Worm (Caenorhabditis elegans): Measurements from ENCODE around the gene Y62E10A.3.

Y62E10A.3 gene

ce11 chrIV:13395255-13395654 is 35.2 kb upstream of the Y62E10A.3 start (continued):
- TF ChIP-seq cebp-1 (GFP tag; IDR thresholded peaks at IDR 0.05): no peak
- TF ChIP-seq cebp-1 (tag; optimal IDR thresholded peaks at IDR 0.05): peak; percentile 84
- no peak for TF ChIP-seq ccch-3 (GFP tag; optimal IDR thresholded peaks at IDR 0.05)
- TF ChIP-seq efl-1 (GFP tag; optimal IDR thresholded peaks at IDR 0.05): no peak
- no peak for TF ChIP-seq hsf-1 (GFP tag; IDR thresholded peaks at IDR 0.05)
- TF ChIP-seq F57A8.1 (GFP tag; optimal IDR thresholded peaks at IDR 0.05): no peak
- TF ChIP-seq Y67H2A.10 (GFP tag; conservative IDR thresholded peaks at IDR 0.05): no peak
- no peak for TF ChIP-seq mes-4 (tag; optimal IDR thresholded peaks at IDR 0.05)
- TF ChIP-seq snpc-3.4 (tag; optimal IDR thresholded peaks at IDR 0.05): no peak
- no peak for TF ChIP-seq F49E8.2 (tag; optimal IDR thresholded peaks at IDR 0.05; ENCODE audit: insufficient read depth)
- no peak for TF ChIP-seq F52B5.7 (tag; optimal IDR thresholded peaks at IDR 0.05)
- TF ChIP-seq let-526 (GFP tag; IDR thresholded peaks at IDR 0.05): no peak
- 0 out of 2 replicates have a peak, but pooled peaks have one; percentile 43 for TF ChIP-seq Y56A3A.18 (GFP tag; IDR thresholded peaks at IDR 0.05)
- peak; percentile 77; the same call in 1 of the 2 replicates for TF ChIP-seq C06A6.2 (GFP tag; conservative IDR thresholded peaks at IDR 0.05)
- TF ChIP-seq ztf-25 (GFP tag; IDR thresholded peaks at IDR 0.05): no peak; the same call in 1 of the 2 replicates
- no peak for TF ChIP-seq sptf-2 (GFP tag; optimal IDR thresholded peaks at IDR 0.05)
- no peak for TF ChIP-seq Y53G8AR.9 (GFP tag; conservative IDR thresholded peaks at IDR 0.05)
- TF ChIP-seq madf-10 (tag; optimal IDR thresholded peaks at IDR 0.05): peak; percentile 33
- no peak for TF ChIP-seq unc-62 (GFP tag; optimal IDR thresholded peaks at IDR 0.05)
- TF ChIP-seq hrde-1 (tag; optimal IDR thresholded peaks at IDR 0.05; ENCODE audit: borderline replicate concordance): no peak
- peak; percentile 75 for TF ChIP-seq B0336.3 (GFP tag; IDR thresholded peaks at IDR 0.05)
- TF ChIP-seq mel-28 (tag; optimal IDR thresholded peaks at IDR 0.05; ENCODE audit: borderline replicate concordance): no peak
- peak; percentile 39 for TF ChIP-seq ztf-3 (GFP tag; optimal IDR thresholded peaks at IDR 0.05)
- peak; percentile 51 for TF ChIP-seq repo-1 (tag; optimal IDR thresholded peaks at IDR 0.05)
- TF ChIP-seq B0019.2 (GFP tag; conservative IDR thresholded peaks at IDR 0.05): no peak
- TF ChIP-seq ama-1 (optimal IDR thresholded peaks at IDR 0.05): no peak
- TF ChIP-seq ama-1 (GFP tag; optimal IDR thresholded peaks at IDR 0.05): no peak
- TF ChIP-seq lsl-1 (GFP tag; optimal IDR thresholded peaks at IDR 0.05): no peak
- TF ChIP-seq ztf-18 (tag; optimal IDR thresholded peaks at IDR 0.05): peak; percentile 58
- no peak for TF ChIP-seq Y79H2A.3 (GFP tag; conservative IDR thresholded peaks at IDR 0.05)
- TF ChIP-seq attf-5 (GFP tag; optimal IDR thresholded peaks at IDR 0.05): peak; percentile 64
- no peak for TF ChIP-seq B0261.1 (tag; optimal IDR thresholded peaks at IDR 0.05)
- TF ChIP-seq nfya-2 (GFP tag; IDR thresholded peaks at IDR 0.05): no peak
- peak; percentile 57 for TF ChIP-seq nhr-80 (tag; optimal IDR thresholded peaks at IDR 0.05)
- no peak for TF ChIP-seq ceh-79 (tag; optimal IDR thresholded peaks at IDR 0.05)
- peak; percentile 57 for TF ChIP-seq tbp1 (GFP tag; optimal IDR thresholded peaks at IDR 0.05)
- no peak for TF ChIP-seq pha-4 (tag; optimal IDR thresholded peaks at IDR 0.05)
- no peak for TF ChIP-seq hlh-12 (tag; optimal IDR thresholded peaks at IDR 0.05)
- TF ChIP-seq mcd-1 (GFP tag; IDR thresholded peaks at IDR 0.05): peak; percentile 77
- TF ChIP-seq lin-26 (GFP tag; IDR thresholded peaks at IDR 0.05): 0 out of 2 replicates have a peak, but pooled peaks have one; percentile 43
- 0 out of 2 replicates have a peak, but pooled peaks have one; percentile 30 for TF ChIP-seq madf-3 (GFP tag; IDR thresholded peaks at IDR 0.05)
- no peak for TF ChIP-seq him-1 (tag; optimal IDR thresholded peaks at IDR 0.05)
- TF ChIP-seq snpc-4 (GFP tag; optimal IDR thresholded peaks at IDR 0.05): no peak
- peak in 3 of 4 experiments; percentile 30 to 51 (median 42) for TF ChIP-seq snpc-4 (tag; optimal IDR thresholded peaks at IDR 0.05)
- TF ChIP-seq unc-130 (GFP tag; optimal IDR thresholded peaks at IDR 0.05): no peak
- TF ChIP-seq bed-1 (GFP tag; IDR thresholded peaks at IDR 0.05): 0 out of 2 replicates have a peak, but pooled peaks have one; percentile 76
- TF ChIP-seq ceh-100 (GFP tag; IDR thresholded peaks at IDR 0.05): no peak
- peak; percentile 19 for TF ChIP-seq F22D6.2 (tag; optimal IDR thresholded peaks at IDR 0.05)
- no peak for TF ChIP-seq lag-1 (GFP tag; IDR thresholded peaks at IDR 0.05)
- no peak for TF ChIP-seq F23B12.7 (tag; optimal IDR thresholded peaks at IDR 0.05; ENCODE audit: insufficient read depth)
